Worm (Caenorhabditis elegans) whole organism, L4 larva: ENCODE results near the gene F43C1.5.

Experiments
- F26F4.8 ChIP-seq: fragments of 200-800 bp; sonication (Bioruptor generic); conservative IDR thresholded peaks from 2 replicates; pipeline ENCODE4 v1.3.6; 2022; ENCODE audit warnings: missing genetic modification characterization, missing compliant biosample characterization
- T26A8.4 ChIP-seq: fragments of 200-800 bp; sonication (Bioruptor generic); IDR thresholded peaks from 2 replicates; pipeline ENCODE4 v1.3.6; 2022; ENCODE audit warnings: missing genetic modification characterization, missing compliant biosample characterization
- aha-1 ChIP-seq: fragments of 150-350 bp; peaks from one replicate; lab custom pipeline; 2014; ENCODE audit warnings: missing biosample characterization, missing genetic modification characterization
- arid-1 ChIP-seq: fragments of 200-800 bp; sonication (Bioruptor generic); conservative IDR thresholded peaks from 2 replicates; pipeline ENCODE4 v1.3.6; 2022; ENCODE audit warnings: missing genetic modification reagents, missing genetic modification characterization, missing compliant biosample characterization
- duxl-1 ChIP-seq: sonication (generic microtip); optimal IDR thresholded peaks from 2 replicates; lab custom pipeline; 2016; ENCODE audit warnings: mild to moderate bottlenecking, missing genetic modification characterization, moderate library complexity, missing compliant biosample characterization; ENCODE audit not compliant: poor library complexity
- egl-43 ChIP-seq: fragments of 200-800 bp; sonication (Bioruptor generic); IDR thresholded peaks from 2 replicates; pipeline ENCODE4 v1.3.6; 2022; ENCODE audit warnings: missing genetic modification reagents, missing genetic modification characterization, missing compliant biosample characterization
- fos-1 ChIP-seq: fragments of 150-350 bp; optimal IDR thresholded peaks from 2 replicates; lab custom pipeline; 2014; ENCODE audit warnings: missing biosample characterization, missing genetic modification characterization
- mdt-29 ChIP-seq: fragments of 200-800 bp; sonication (Bioruptor generic); IDR thresholded peaks from 2 replicates; pipeline ENCODE4 v1.3.6; 2022; ENCODE audit warnings: missing genetic modification reagents, missing genetic modification characterization, missing compliant biosample characterization
- mep-1 ChIP-seq: fragments of 150-350 bp; sonication (generic microtip); optimal IDR thresholded peaks from 3 replicates; lab custom pipeline; 2014; ENCODE audit warnings: missing biosample characterization, missing genetic modification characterization
- nhr-237 ChIP-seq: sonication (generic microtip); optimal IDR thresholded peaks from 2 replicates; lab custom pipeline; 2017; ENCODE audit warnings: missing biosample characterization, missing genetic modification characterization
- snpc-4 ChIP-seq: fragments of 150-350 bp; optimal IDR thresholded peaks from 2 replicates; lab custom pipeline; 2014; ENCODE audit warnings: missing biosample characterization, missing genetic modification characterization
- unc-39 ChIP-seq: sonication (generic microtip); optimal IDR thresholded peaks from 2 replicates; lab custom pipeline; 2017; ENCODE audit warnings: missing biosample characterization, missing genetic modification characterization
- unc-62 ChIP-seq, 3 experiments: fragments of 150-350 bp in 1 of 3; sonication (generic microtip); optimal IDR thresholded peaks in 2 of 3; peaks in 1 of 3; 1 replicate in 1 of 3; 2 replicates in 2 of 3; lab custom pipeline; 2014 to 2017; ENCODE audit warnings: missing biosample characterization in 3 of 3, missing genetic modification characterization in 3 of 3, missing genetic modification reagents in 3 of 3, missing genotype in 1 of 3
- zip-2 ChIP-seq: fragments of 150-350 bp; optimal IDR thresholded peaks from 2 replicates; lab custom pipeline; 2014; ENCODE audit warnings: missing biosample characterization, missing genetic modification characterization

ce11 chrIII:4263048-4263447, 34.1 kb downstream of the F43C1.5 start, which contains the start of gene T08A11.1:
- no peak for TF ChIP-seq nhr-237 (tag; lab: Kevin White, UChicago)
- no peak for TF ChIP-seq zip-2 (tag; lab: Kevin White, UChicago)
- TF ChIP-seq unc-39, result no peak
- no peak for TF ChIP-seq duxl-1 (tag; lab: Kevin White, UChicago)
- TF ChIP-seq egl-43 (GFP tag; lab: Robert Waterston, UW), result no peak
- no peak for TF ChIP-seq arid-1 (GFP tag; lab: Robert Waterston, UW)
- TF ChIP-seq mep-1 (tag; lab: Kevin White, UChicago), result no peak
- TF ChIP-seq fos-1, result no peak
- TF ChIP-seq T26A8.4, result no peak
- TF ChIP-seq unc-62 (GFP tag; optimal IDR thresholded peaks at IDR 0.05 in 1 of 2; lab: Kevin White, UChicago), result no peak
- TF ChIP-seq unc-62 (tag; optimal IDR thresholded peaks at IDR 0.05; lab: Kevin White, UChicago), result no peak
- TF ChIP-seq aha-1 (tag; lab: Kevin White, UChicago), result no peak
- TF ChIP-seq F26F4.8 (GFP tag; lab: Robert Waterston, UW), result no peak
- no peak for TF ChIP-seq snpc-4 (tag; lab: Kevin White, UChicago)
- TF ChIP-seq mdt-29 (GFP tag; lab: Robert Waterston, UW), result no peak
